Worm (Caenorhabditis elegans) whole organism, L4/young adult: Measurements from ENCODE around the gene T04B2.8.

Source experiments
- dao-5 ChIP-seq: sonication (generic microtip); optimal IDR thresholded peaks from 2 replicates; lab custom pipeline; 2016; ENCODE audit warnings: missing genotype, missing genetic modification characterization, moderate library complexity, missing compliant biosample characterization
- him-1 ChIP-seq: sonication (generic microtip); optimal IDR thresholded peaks from 2 replicates; lab custom pipeline; 2016; ENCODE audit warnings: missing genotype, missing genetic modification reagents, missing genetic modification characterization, missing compliant biosample characterization

DNA sequence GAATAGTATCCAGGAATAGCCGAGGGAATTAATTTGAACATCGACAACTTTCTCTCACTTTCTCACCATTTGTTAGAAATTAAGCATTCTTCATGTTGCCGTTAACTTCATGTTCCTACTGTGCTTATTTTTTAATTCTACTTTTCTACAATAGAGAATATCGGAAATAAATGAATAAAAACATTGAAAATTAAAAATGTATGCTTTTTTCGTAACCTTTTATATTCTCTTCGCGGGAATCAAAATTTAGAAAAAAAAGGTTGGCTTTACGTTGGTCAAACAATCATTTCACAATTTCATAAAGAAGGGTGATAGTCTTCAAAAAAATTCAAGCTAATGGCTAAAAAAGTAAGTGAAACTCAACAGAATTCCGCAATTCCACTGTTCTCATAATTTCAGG is 24.9 kb upstream of the T04B2.8 start, which contains the start of gene W01B6.5:
- no peak for TF ChIP-seq him-1 (tag; lab: Kevin White, UChicago)
- TF ChIP-seq dao-5: no peak
